Worm (Caenorhabditis elegans) whole organism, L3 larva: ENCODE data around the gene rps-4.

Experiments used
- ama-1 ChIP-seq: fragments of 150-350 bp; optimal IDR thresholded peaks from 2 replicates; lab custom pipeline; 2018
- ceh-16 ChIP-seq: sonication (generic microtip); optimal IDR thresholded peaks from 2 replicates; lab custom pipeline; 2017; ENCODE audit warnings: missing biosample characterization, missing genetic modification characterization
- ceh-82 ChIP-seq: fragments of 150-350 bp; optimal IDR thresholded peaks from 2 replicates; lab custom pipeline; 2014; ENCODE audit warnings: missing biosample characterization, missing genetic modification characterization
- ceh-9 ChIP-seq: sonication (generic microtip); optimal IDR thresholded peaks from 2 replicates; lab custom pipeline; 2018; ENCODE audit warnings: missing biosample characterization, missing genetic modification characterization
- daf-12 ChIP-seq: fragments of 150-350 bp; optimal IDR thresholded peaks from 2 replicates; lab custom pipeline; 2014; ENCODE audit warnings: missing biosample characterization, missing genetic modification reagents, missing genetic modification characterization
- egl-5 ChIP-seq: fragments of 150-350 bp; optimal IDR thresholded peaks from 2 replicates; lab custom pipeline; 2017; ENCODE audit warnings: missing biosample characterization, missing genetic modification reagents, missing genetic modification characterization, inconsistent platforms
- elt-1 ChIP-seq: fragments of 150-350 bp; optimal IDR thresholded peaks from 2 replicates; lab custom pipeline; 2014; ENCODE audit warnings: missing biosample characterization, missing genetic modification characterization
- elt-2 ChIP-seq: sonication (generic microtip); optimal IDR thresholded peaks from 2 replicates; lab custom pipeline; 2016; ENCODE audit warnings: missing genetic modification reagents, mild to moderate bottlenecking, missing genetic modification characterization, missing compliant biosample characterization
- elt-3 ChIP-seq, 3 experiments: fragments of 150-350 bp in 1 of 3; sonication (generic microtip) in 2 of 3; optimal IDR thresholded peaks; 2 replicates in 2 of 3; 4 replicates in 1 of 3; lab custom pipeline; 2014 to 2017; ENCODE audit warnings: missing biosample characterization in 3 of 3, missing genetic modification characterization in 3 of 3
- eor-1 ChIP-seq, 2 experiments: fragments of 150-350 bp; optimal IDR thresholded peaks; 2 replicates each; lab custom pipeline; 2014 to 2018; ENCODE audit warnings: missing biosample characterization in 2 of 2, missing genetic modification characterization in 2 of 2
- fkh-10 ChIP-seq: sonication (generic microtip); optimal IDR thresholded peaks from 2 replicates; lab custom pipeline; 2017; ENCODE audit warnings: missing biosample characterization, missing genetic modification reagents, missing genetic modification characterization
- fkh-2 ChIP-seq: fragments of 150-350 bp; optimal IDR thresholded peaks from 2 replicates; lab custom pipeline; 2014; ENCODE audit warnings: missing biosample characterization, missing genetic modification reagents, missing genetic modification characterization
- fos-1 ChIP-seq: fragments of 150-350 bp; optimal IDR thresholded peaks from 2 replicates; lab custom pipeline; 2014; ENCODE audit warnings: missing biosample characterization, missing genetic modification characterization
- hmg-11 ChIP-seq: sonication (generic microtip); optimal IDR thresholded peaks from 2 replicates; lab custom pipeline; 2016; ENCODE audit warnings: missing genetic modification characterization, missing compliant biosample characterization
- jun-1 ChIP-seq: fragments of 150-350 bp; optimal IDR thresholded peaks from 2 replicates; lab custom pipeline; 2014; ENCODE audit warnings: missing biosample characterization, missing genetic modification reagents, missing genetic modification characterization
- lin-15B ChIP-seq: fragments of 150-350 bp; optimal IDR thresholded peaks from 2 replicates; lab custom pipeline; 2014; ENCODE audit warnings: missing biosample characterization, missing genetic modification characterization
- lin-39 ChIP-seq: fragments of 150-350 bp; optimal IDR thresholded peaks from 2 replicates; lab custom pipeline; 2018; ENCODE audit warnings: missing biosample characterization, missing genetic modification reagents, missing genetic modification characterization
- lsy-12 ChIP-seq: sonication (generic microtip); optimal IDR thresholded peaks from 2 replicates; lab custom pipeline; 2016; ENCODE audit warnings: mild to moderate bottlenecking, missing genetic modification characterization, missing compliant biosample characterization
- mdl-1 ChIP-seq: fragments of 150-350 bp; optimal IDR thresholded peaks from 2 replicates; lab custom pipeline; 2014; ENCODE audit warnings: missing biosample characterization, missing genetic modification characterization
- mml-1 ChIP-seq: fragments of 150-350 bp; sonication (generic microtip); optimal IDR thresholded peaks from 3 replicates; lab custom pipeline; 2014; ENCODE audit warnings: missing biosample characterization, missing genetic modification characterization
- nfya-1 ChIP-seq: sonication (generic microtip); optimal IDR thresholded peaks from 2 replicates; lab custom pipeline; 2017; ENCODE audit warnings: missing genetic modification characterization, mild to moderate bottlenecking, missing compliant biosample characterization, antibody characterized with exemption, moderate library complexity; ENCODE audit not compliant: insufficient read depth
- nhr-11 ChIP-seq: fragments of 150-350 bp; optimal IDR thresholded peaks from 2 replicates; lab custom pipeline; 2014; ENCODE audit warnings: missing biosample characterization, missing genetic modification characterization
- nhr-23 ChIP-seq: fragments of 150-350 bp; optimal IDR thresholded peaks from 2 replicates; lab custom pipeline; 2014; ENCODE audit warnings: missing biosample characterization, missing genetic modification reagents, missing genetic modification characterization
- nhr-237 ChIP-seq: fragments of 150-350 bp; optimal IDR thresholded peaks from 2 replicates; lab custom pipeline; 2014; ENCODE audit warnings: missing biosample characterization, missing genetic modification characterization
- nhr-25 ChIP-seq: sonication (generic microtip); optimal IDR thresholded peaks from 2 replicates; lab custom pipeline; 2017; ENCODE audit warnings: missing biosample characterization, missing genetic modification characterization
- nhr-28 ChIP-seq: fragments of 150-350 bp; optimal IDR thresholded peaks from 2 replicates; lab custom pipeline; 2014; ENCODE audit warnings: missing biosample characterization, missing genetic modification characterization
- nhr-43 ChIP-seq: sonication (generic microtip); optimal IDR thresholded peaks from 2 replicates; lab custom pipeline; 2016; ENCODE audit warnings: mild to moderate bottlenecking, missing genetic modification characterization, missing compliant biosample characterization; ENCODE audit not compliant: poor library complexity, severe bottlenecking
- nhr-67 ChIP-seq: fragments of 150-350 bp; optimal IDR thresholded peaks from 2 replicates; lab custom pipeline; 2014; ENCODE audit warnings: missing biosample characterization, missing genetic modification characterization
- nhr-77 ChIP-seq: fragments of 150-350 bp; optimal IDR thresholded peaks from 2 replicates; lab custom pipeline; 2014; ENCODE audit warnings: missing biosample characterization, missing genetic modification characterization
- pqm-1 ChIP-seq: fragments of 150-350 bp; optimal IDR thresholded peaks from 2 replicates; lab custom pipeline; 2017; ENCODE audit warnings: missing biosample characterization, missing genetic modification characterization, inconsistent platforms
- sea-2 ChIP-seq: fragments of 150-350 bp; sonication (generic microtip); optimal IDR thresholded peaks from 4 replicates; lab custom pipeline; 2014; ENCODE audit warnings: missing biosample characterization, missing genetic modification reagents, missing genetic modification characterization
- skn-1 ChIP-seq: fragments of 150-350 bp; optimal IDR thresholded peaks from 2 replicates; lab custom pipeline; 2014; ENCODE audit warnings: missing biosample characterization, missing genetic modification characterization
- snpc-4 ChIP-seq: fragments of 150-350 bp; optimal IDR thresholded peaks from 2 replicates; lab custom pipeline; 2014; ENCODE audit warnings: missing biosample characterization, missing genetic modification characterization
- tbx-2 ChIP-seq: sonication (generic microtip); optimal IDR thresholded peaks from 2 replicates; lab custom pipeline; 2016; ENCODE audit warnings: mild to moderate bottlenecking, missing genetic modification characterization, missing compliant biosample characterization
- unc-39 ChIP-seq: sonication (generic microtip); optimal IDR thresholded peaks from 4 replicates; lab custom pipeline; 2017; ENCODE audit warnings: missing biosample characterization, missing genetic modification characterization
- unc-62 ChIP-seq: fragments of 150-350 bp; sonication (generic microtip); optimal IDR thresholded peaks from 4 replicates; lab custom pipeline; 2014; ENCODE audit warnings: missing biosample characterization, missing genetic modification reagents, missing genetic modification characterization
- zag-1 ChIP-seq: fragments of 150-350 bp; optimal IDR thresholded peaks from 2 replicates; lab custom pipeline; 2014; ENCODE audit warnings: missing biosample characterization, missing genetic modification characterization
- ztf-11 ChIP-seq: fragments of 150-350 bp; optimal IDR thresholded peaks from 2 replicates; lab custom pipeline; 2014; ENCODE audit warnings: missing biosample characterization, missing genetic modification characterization
- ztf-4 ChIP-seq: fragments of 150-350 bp; optimal IDR thresholded peaks from 2 replicates; lab custom pipeline; 2014; ENCODE audit warnings: missing biosample characterization, missing genetic modification characterization

The rps-4 gene

ce11 chrIV:7121313-7122055 is 37.0 kb upstream of the rps-4 start, which contains the start of the genes C34D4.10 and str-48:
Gene C34D4.10 (minus strand): TSS chrIV:7121413.
Gene str-48 (plus strand): TSS chrIV:7122005.
- TF ChIP-seq egl-5 (tag; lab: Kevin White, UChicago) = no peak
- TF ChIP-seq nhr-237 (tag; lab: Kevin White, UChicago) = no peak

ce11 chrIV:7114599-7114998 is 30.1 kb upstream of the rps-4 start, which contains the start of gene nas-8:
Gene nas-8 (plus strand): TSS chrIV:7114899.
- TF ChIP-seq daf-12 (tag; lab: Kevin White, UChicago) (no peak), skn-1 (no peak), nhr-23 (tag; lab: Kevin White, UChicago) (no peak), ztf-4 (tag; lab: Kevin White, UChicago) (no peak), tbx-2 (no peak), ztf-11 (tag; lab: Kevin White, UChicago) (no peak), ama-1 (no peak), nfya-1 (tag; lab: Kevin White, UChicago) (no peak), nhr-28 (tag; lab: Kevin White, UChicago) (no peak), nhr-237 (tag; lab: Kevin White, UChicago) (no peak), zag-1 (tag; lab: Kevin White, UChicago) (no peak), fos-1 (no peak), nhr-77 (tag; lab: Kevin White, UChicago) (no peak), hmg-11 (tag; lab: Kevin White, UChicago) (no peak)

ce11 chrIV:7111354-7111753 is 26.9 kb upstream of the rps-4 start, which contains the start of the genes ZC477.7 and ssq-3:
Gene ZC477.7 (minus strand): TSS chrIV:7111454.
Gene ssq-3 (plus strand): TSS chrIV:7111604.
- no peak for TF ChIP-seq nhr-237 (tag; lab: Kevin White, UChicago)
- TF ChIP-seq fkh-2 (tag; lab: Kevin White, UChicago) = no peak
- no peak for TF ChIP-seq pqm-1
- no peak for TF ChIP-seq elt-3 (tag; optimal IDR thresholded peaks at IDR 0.05; lab: Kevin White, UChicago)
- TF ChIP-seq sea-2 (GFP tag; lab: Kevin White, UChicago) = no peak
- TF ChIP-seq tbx-2 = no peak
- TF ChIP-seq elt-2 (tag; lab: Kevin White, UChicago) = no peak
- TF ChIP-seq nhr-11 = no peak
- no peak for TF ChIP-seq nfya-1 (tag; lab: Kevin White, UChicago)
- TF ChIP-seq lin-39 (tag; lab: Kevin White, UChicago) = no peak
- TF ChIP-seq elt-1 (tag; lab: Kevin White, UChicago) = no peak

ce11 chrIV:7107893-7108292 is 23.4 kb upstream of the rps-4 start, which contains the start of gene ZC477.2:
Gene ZC477.2 (plus strand): TSS chrIV:7108193.
- TF ChIP-seq ztf-4 (tag; lab: Kevin White, UChicago) = no peak
- TF ChIP-seq ceh-16 (tag; lab: Kevin White, UChicago) = no peak
- TF ChIP-seq lin-15B (tag; lab: Kevin White, UChicago) = no peak
- no peak for TF ChIP-seq nhr-25 (tag; lab: Kevin White, UChicago)
- TF ChIP-seq fos-1 = no peak
- TF ChIP-seq daf-12 (tag; lab: Kevin White, UChicago) = no peak
- no peak for TF ChIP-seq elt-2 (tag; lab: Kevin White, UChicago)
- no peak for TF ChIP-seq nhr-11
- TF ChIP-seq mml-1 (tag; lab: Kevin White, UChicago) = no peak
- no peak for TF ChIP-seq fkh-10
- no peak for TF ChIP-seq nhr-67 (tag; lab: Kevin White, UChicago)
- no peak for TF ChIP-seq snpc-4 (tag; lab: Kevin White, UChicago)
- TF ChIP-seq zag-1 (tag; lab: Kevin White, UChicago) = no peak
- no peak for TF ChIP-seq unc-39
- no peak for TF ChIP-seq nhr-23 (tag; lab: Kevin White, UChicago)

- TF ChIP-seq nfya-1 (tag; lab: Kevin White, UChicago) (peak; percentile 64), nhr-25 (tag; lab: Kevin White, UChicago) (peak; percentile 35), ceh-16 (tag; lab: Kevin White, UChicago) (no peak), mdl-1 (no peak), skn-1 (no peak), ztf-4 (tag; lab: Kevin White, UChicago) (no peak), unc-62 (GFP tag; lab: Kevin White, UChicago) (no peak), ama-1 (no peak), lin-39 (tag; lab: Kevin White, UChicago) (no peak), ztf-11 (tag; lab: Kevin White, UChicago) (no peak), pqm-1 (no peak), snpc-4 (tag; lab: Kevin White, UChicago) (peak; percentile 41), zag-1 (tag; lab: Kevin White, UChicago) (no peak), jun-1 (tag; lab: Kevin White, UChicago) (peak; percentile 29), nhr-28 (tag; lab: Kevin White, UChicago) (no peak), unc-39 (no peak), ceh-9 (tag; lab: Kevin White, UChicago) (no peak), eor-1 (tag; optimal IDR thresholded peaks at IDR 0.05; lab: Kevin White, UChicago) (no peak), lsy-12 (peak; percentile 39), mml-1 (tag; lab: Kevin White, UChicago) (no peak), ceh-82 (no peak), elt-3 (tag; optimal IDR thresholded peaks at IDR 0.05; lab: Kevin White, UChicago) (no peak), lin-15B (tag; lab: Kevin White, UChicago) (peak; percentile 79), elt-1 (tag; lab: Kevin White, UChicago) (no peak), nhr-43 (peak; percentile 36), nhr-23 (tag; lab: Kevin White, UChicago) (peak; percentile 55), fkh-10 (no peak)
Observed at ce11 chrIV:7103211-7103679, 18.8 kb upstream of the rps-4 start, which contains the start of the genes rde-8 and ZC477.3. Gene rde-8 (minus strand): TSS chrIV:7103261. Gene ZC477.3 (plus strand): TSS chrIV:7103492.
